Fruit fly (Drosophila melanogaster): Measurements from ENCODE around the gene CG5623.

The CG5623 gene

dm6 chr3R:15784298-15784697 lies 17.1 kb upstream of the CG5623 start (continued):
- TF ChIP-seq crp (GFP tag; optimal IDR thresholded peaks at IDR 0.05) (no peak), caup (GFP tag; optimal IDR thresholded peaks at IDR 0.05; ENCODE audit: severe bottlenecking) (no peak), shn (GFP tag; optimal IDR thresholded peaks at IDR 0.05) (no peak), so (GFP tag; IDR thresholded peaks at IDR 0.05) (no peak), Ada2b (GFP tag; IDR thresholded peaks at IDR 0.05) (no peak), az2 (GFP tag; optimal IDR thresholded peaks at IDR 0.05) (no peak), h (optimal IDR thresholded peaks at IDR 0.05) (no peak), Oli (tag; optimal IDR thresholded peaks at IDR 0.05) (peak; percentile 9), CG2875 (GFP tag; optimal IDR thresholded peaks at IDR 0.05) (no peak), CG1529 (GFP tag; optimal IDR thresholded peaks at IDR 0.05) (no peak), corto (GFP tag; optimal IDR thresholded peaks at IDR 0.05) (no peak), kay (GFP tag; optimal IDR thresholded peaks at IDR 0.05) (no peak), pnt (GFP tag; optimal IDR thresholded peaks at IDR 0.05) (no peak), ro (GFP tag; IDR thresholded peaks at IDR 0.05) (no peak), Doc3 (GFP tag; IDR thresholded peaks at IDR 0.05; ENCODE audit: partially characterized antibody) (no peak), ap (GFP tag; IDR thresholded peaks at IDR 0.05) (no peak), Xrp1 (GFP tag; IDR thresholded peaks at IDR 0.05) (no peak), Max (GFP tag; optimal IDR thresholded peaks at IDR 0.05) (no peak), CG4328 (GFP tag; optimal IDR thresholded peaks at IDR 0.05) (no peak), dmrt99B (tag; optimal IDR thresholded peaks at IDR 0.05) (no peak), CG14441 (GFP tag; IDR thresholded peaks at IDR 0.05) (peak; percentile 32; the same call in 1 of the 2 replicates), CG16815 (GFP tag; optimal IDR thresholded peaks at IDR 0.05) (no peak), ttk (GFP tag; IDR thresholded peaks at IDR 0.05) (no peak), CTCF (GFP tag; optimal IDR thresholded peaks at IDR 0.05) (no peak), luna (GFP tag; optimal IDR thresholded peaks at IDR 0.05) (no peak), CG3847 (GFP tag; IDR thresholded peaks at IDR 0.05) (0 out of 2 replicates have a peak, but pooled peaks have one; percentile 16), Rfx (GFP tag; IDR thresholded peaks at IDR 0.05) (0 out of 2 replicates have a peak, but pooled peaks have one; percentile 31), CG14014 (GFP tag; IDR thresholded peaks at IDR 0.05) (0 out of 2 replicates have a peak, but pooled peaks have one; percentile 11), Hr51 (GFP tag; optimal IDR thresholded peaks at IDR 0.05) (peak in 1 of 2 experiments; percentile 4), lola (GFP tag; optimal IDR thresholded peaks at IDR 0.05) (no peak), dm (GFP tag; optimal IDR thresholded peaks at IDR 0.05) (no peak), BtbVII (GFP tag; optimal IDR thresholded peaks at IDR 0.05) (no peak), grau (tag; optimal IDR thresholded peaks at IDR 0.05) (no peak), CG10267 (tag; optimal IDR thresholded peaks at IDR 0.05) (no peak), lab (GFP tag; optimal IDR thresholded peaks at IDR 0.05) (peak; percentile 18), CG11504 (tag; optimal IDR thresholded peaks at IDR 0.05) (peak; percentile 44), CG11696 (GFP tag; IDR thresholded peaks at IDR 0.05) (no peak), dpn (GFP tag; optimal IDR thresholded peaks at IDR 0.05) (no peak), lmd (GFP tag; IDR thresholded peaks at IDR 0.05) (0 out of 2 replicates have a peak, but pooled peaks have one; percentile 9), Hmx (GFP tag; optimal IDR thresholded peaks at IDR 0.05) (no peak), gsb (GFP tag; IDR thresholded peaks at IDR 0.05) (no peak), CG31224 (GFP tag; IDR thresholded peaks at IDR 0.05) (no peak), cg (GFP tag; optimal IDR thresholded peaks at IDR 0.05) (no peak), CG32532 (GFP tag; IDR thresholded peaks at IDR 0.05) (no peak; the same call in 1 of the 2 replicates), sim (GFP tag; IDR thresholded peaks at IDR 0.05) (no peak), Vsx1 (GFP tag; optimal IDR thresholded peaks at IDR 0.05) (no peak), chinmo (GFP tag; IDR thresholded peaks at IDR 0.05; ENCODE audit: partially characterized antibody) (no peak), Doc2 (GFP tag; IDR thresholded peaks at IDR 0.05) (no peak), crc (GFP tag; optimal IDR thresholded peaks at IDR 0.05) (no peak), Six4 (GFP tag; optimal IDR thresholded peaks at IDR 0.05) (no peak), CG18764 (GFP tag; optimal IDR thresholded peaks at IDR 0.05) (no peak), slou (GFP tag; optimal IDR thresholded peaks at IDR 0.05) (no peak)

All from whole organism, embryonic.